Worm (Caenorhabditis elegans): Measurements from ENCODE around the gene K10B3.1.

Gene K10B3.1

DNA sequence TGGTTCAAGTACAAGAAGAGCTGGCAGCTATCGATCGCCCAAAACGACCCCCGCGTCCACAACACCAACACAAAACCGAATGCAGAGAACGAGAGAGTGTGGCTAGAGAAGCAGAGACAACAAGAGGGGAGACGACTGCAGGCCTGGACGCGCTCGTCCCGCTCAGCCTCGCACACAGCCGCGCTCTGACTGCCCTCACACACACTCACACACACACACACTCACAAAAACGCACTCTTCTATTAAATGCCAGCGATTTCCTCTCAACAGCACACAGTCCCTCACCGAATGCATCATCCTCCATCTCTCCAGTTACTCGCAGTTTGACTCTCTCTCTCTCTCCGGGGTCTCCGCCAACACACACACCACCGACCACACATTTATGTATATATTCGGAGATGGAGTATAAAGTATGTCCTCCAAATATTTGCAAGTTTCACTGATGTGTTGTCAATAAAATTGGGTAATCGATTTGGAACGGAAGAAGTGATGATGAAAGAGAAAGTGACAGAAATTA lies 7.6 kb upstream of the K10B3.1 start:
- TF ChIP-seq lin-13 (tag; optimal IDR thresholded peaks at IDR 0.05) (peak; percentile 91), snpc-4 (tag; optimal IDR thresholded peaks at IDR 0.05) (no peak), unc-120 (tag; optimal IDR thresholded peaks at IDR 0.05; ENCODE audit: poor library complexity, severe bottlenecking) (peak; percentile 55), zip-8 (tag; optimal IDR thresholded peaks at IDR 0.05) (no peak), ceh-83 (GFP tag; optimal IDR thresholded peaks at IDR 0.05) (peak; percentile 44), nhr-12 (tag; optimal IDR thresholded peaks at IDR 0.05) (no peak), ztf-11 (tag; optimal IDR thresholded peaks at IDR 0.05) (peak; percentile 75), flh-1 (GFP tag; optimal IDR thresholded peaks at IDR 0.05) (no peak), nhr-237 (tag; optimal IDR thresholded peaks at IDR 0.05) (peak; percentile 93), nhr-2 (tag; optimal IDR thresholded peaks at IDR 0.05) (no peak), sem-2 (GFP tag; optimal IDR thresholded peaks at IDR 0.05) (peak; percentile 35), pha-4 (tag; optimal IDR thresholded peaks at IDR 0.05) (peak; percentile 94), drap-1 (GFP tag; optimal IDR thresholded peaks at IDR 0.05) (peak; percentile 93), lsy-2 (tag; optimal IDR thresholded peaks at IDR 0.05) (peak; percentile 58), hlh-1 (tag; optimal IDR thresholded peaks at IDR 0.05) (peak; percentile 77), lin-32 (GFP tag; optimal IDR thresholded peaks at IDR 0.05) (peak; percentile 48), unc-39 (tag; optimal IDR thresholded peaks at IDR 0.05) (peak; percentile 4), mep-1 (tag; optimal IDR thresholded peaks at IDR 0.05) (peak; percentile 96), elt-1 (tag; optimal IDR thresholded peaks at IDR 0.05; ENCODE audit: borderline replicate concordance, insufficient read depth) (no peak), elt-3 (tag; optimal IDR thresholded peaks at IDR 0.05) (peak; percentile 61), blmp-1 (tag; optimal IDR thresholded peaks at IDR 0.05) (peak; percentile 86), cnd-1 (tag; optimal IDR thresholded peaks at IDR 0.05) (peak; percentile 83), ceh-43 (GFP tag; optimal IDR thresholded peaks at IDR 0.05) (no peak), bed-3 (GFP tag; optimal IDR thresholded peaks at IDR 0.05) (no peak), ces-1 (GFP tag; optimal IDR thresholded peaks at IDR 0.05) (peak; percentile 93), sptf-1 (tag; optimal IDR thresholded peaks at IDR 0.05) (peak; percentile 88), nhr-76 (tag; optimal IDR thresholded peaks at IDR 0.05) (no peak), mab-5 (tag; optimal IDR thresholded peaks at IDR 0.05) (no peak), mls-2 (tag; optimal IDR thresholded peaks at IDR 0.05) (peak; percentile 95), tbx-8 (GFP tag; optimal IDR thresholded peaks at IDR 0.05) (peak; percentile 23), M03D4.4 (tag; optimal IDR thresholded peaks at IDR 0.05) (peak; percentile 78), unc-62 (GFP tag; optimal IDR thresholded peaks at IDR 0.05) (peak; percentile 91), ham-2 (GFP tag; optimal IDR thresholded peaks at IDR 0.05) (peak; percentile 74), ceh-39 (tag; optimal IDR thresholded peaks at IDR 0.05) (peak; percentile 50), nhr-28 (tag; optimal IDR thresholded peaks at IDR 0.05) (no peak)

DNA sequence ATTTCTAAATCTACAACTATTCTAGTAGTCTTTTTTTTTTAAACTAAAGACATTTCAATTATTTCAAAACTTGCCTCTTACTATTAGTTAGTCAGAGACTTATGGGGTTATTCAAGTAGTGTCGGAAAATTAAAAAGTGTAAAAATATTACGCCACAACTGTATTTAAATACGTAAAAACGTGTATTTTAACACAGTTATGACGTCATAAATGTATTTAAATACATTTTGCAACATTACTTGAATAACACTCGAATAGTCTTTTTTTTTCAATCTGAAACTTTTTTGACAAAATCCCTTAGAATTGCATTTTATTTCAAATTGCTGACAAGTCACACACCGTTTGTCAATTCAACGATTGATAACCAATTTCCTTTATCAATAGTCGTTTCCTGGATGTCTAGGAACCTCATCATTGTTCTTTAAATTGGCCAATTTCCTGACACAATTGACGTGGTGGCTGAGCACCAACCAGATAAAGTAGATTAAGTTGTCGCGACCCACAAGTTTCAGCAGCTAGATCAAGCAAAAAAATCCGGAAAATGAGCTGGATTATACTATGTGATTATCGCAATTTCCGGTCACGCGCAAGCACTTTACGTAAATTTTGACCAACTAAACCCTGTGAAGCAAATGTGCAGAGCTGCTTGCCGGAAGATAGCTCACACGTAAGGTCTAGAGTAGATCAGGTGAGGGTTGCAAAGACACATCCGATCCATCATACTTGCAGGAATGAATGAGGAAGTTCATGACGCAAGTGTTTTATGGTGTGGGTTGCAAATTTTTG lies 4.4 kb downstream of the K10B3.1 start:
- TF ChIP-seq hlh-1 (tag; optimal IDR thresholded peaks at IDR 0.05) (no peak), zip-8 (tag; optimal IDR thresholded peaks at IDR 0.05) (peak; percentile 97)

DNA sequence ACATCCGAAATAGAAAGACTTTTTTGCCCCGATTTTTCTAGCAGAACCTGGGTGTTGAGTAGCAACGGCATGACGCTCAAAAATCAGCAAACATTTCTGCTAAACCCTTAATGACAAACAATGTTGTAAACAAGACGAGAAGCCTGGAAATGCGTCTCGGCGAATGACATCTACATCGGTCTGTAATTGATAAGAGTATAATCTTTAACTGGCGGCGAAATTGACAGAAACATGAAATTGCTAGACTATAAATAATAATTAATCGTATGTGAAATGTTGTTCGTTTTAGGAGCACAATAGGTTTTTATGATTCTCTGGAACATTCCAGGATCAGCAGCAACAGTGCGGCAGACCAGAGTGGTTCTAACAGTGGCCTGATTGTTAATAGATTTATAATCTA lies 6.4 kb downstream of the K10B3.1 start:
- TF ChIP-seq M03D4.4 (tag; optimal IDR thresholded peaks at IDR 0.05) (no peak), ceh-39 (tag; optimal IDR thresholded peaks at IDR 0.05) (no peak), nhr-12 (tag; optimal IDR thresholded peaks at IDR 0.05) (no peak), lin-13 (tag; optimal IDR thresholded peaks at IDR 0.05) (no peak), flh-1 (GFP tag; optimal IDR thresholded peaks at IDR 0.05) (no peak), tbx-8 (GFP tag; optimal IDR thresholded peaks at IDR 0.05) (no peak), bed-3 (GFP tag; optimal IDR thresholded peaks at IDR 0.05) (no peak), drap-1 (GFP tag; optimal IDR thresholded peaks at IDR 0.05) (no peak), unc-62 (GFP tag; optimal IDR thresholded peaks at IDR 0.05) (no peak), hlh-1 (tag; optimal IDR thresholded peaks at IDR 0.05) (no peak), pha-4 (tag; optimal IDR thresholded peaks at IDR 0.05) (no peak), elt-1 (tag; optimal IDR thresholded peaks at IDR 0.05; ENCODE audit: borderline replicate concordance, insufficient read depth) (no peak), nhr-2 (tag; optimal IDR thresholded peaks at IDR 0.05) (no peak), sem-2 (GFP tag; optimal IDR thresholded peaks at IDR 0.05) (no peak), sptf-1 (tag; optimal IDR thresholded peaks at IDR 0.05) (no peak), unc-120 (tag; optimal IDR thresholded peaks at IDR 0.05; ENCODE audit: poor library complexity, severe bottlenecking) (no peak), ham-2 (GFP tag; optimal IDR thresholded peaks at IDR 0.05) (no peak), nhr-237 (tag; optimal IDR thresholded peaks at IDR 0.05) (no peak), nhr-28 (tag; optimal IDR thresholded peaks at IDR 0.05) (no peak)

Measured in whole organism, mixed stage, embryonic.